Fruit fly (Drosophila melanogaster): Measurements from ENCODE around the gene CG11327.

CG11327 gene

DNA sequence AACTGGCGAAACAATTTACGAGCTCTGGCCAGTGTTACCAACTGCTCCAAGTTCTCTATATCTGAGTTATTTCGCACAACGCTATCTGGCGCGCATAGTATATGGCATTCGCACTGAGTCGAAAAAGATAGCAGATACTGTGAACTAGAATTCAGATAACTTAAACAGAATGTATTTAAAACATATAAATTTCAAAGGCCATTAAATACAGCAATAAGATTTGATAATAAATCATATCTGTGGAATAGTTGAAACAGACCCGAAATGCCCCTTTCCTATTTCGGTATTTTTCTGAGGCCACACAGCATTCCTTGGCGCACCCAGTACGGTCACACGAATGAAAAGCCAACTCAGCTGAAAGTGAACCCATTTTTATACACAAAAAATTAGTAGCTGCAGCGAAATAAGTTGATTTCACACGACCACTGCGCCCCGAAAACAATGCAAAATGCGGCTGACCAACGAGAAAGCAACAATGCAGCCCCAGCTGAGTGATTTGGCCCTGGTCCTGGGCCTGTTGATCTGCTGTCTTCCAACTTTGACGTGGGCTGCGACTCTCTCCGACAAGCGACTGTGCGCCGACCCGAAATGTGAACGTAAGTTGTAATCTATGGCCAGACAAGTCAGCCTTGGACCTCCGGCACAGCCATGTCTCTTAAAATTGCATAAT is 37.3 kb downstream of the CG11327 start, which contains the start of the genes CG31635 and Tango1 (continued):
- TF ChIP-seq wor (GFP tag; IDR thresholded peaks at IDR 0.05), result no peak
- TF ChIP-seq Sox102F (GFP tag; optimal IDR thresholded peaks at IDR 0.05), result no peak
- no peak for TF ChIP-seq az2 (GFP tag; optimal IDR thresholded peaks at IDR 0.05)
- no peak for TF ChIP-seq Mes4 (GFP tag; optimal IDR thresholded peaks at IDR 0.05)
- TF ChIP-seq MTF-1 (GFP tag; optimal IDR thresholded peaks at IDR 0.05; ENCODE audit: borderline replicate concordance), result no peak
- no peak for TF ChIP-seq bbx (GFP tag; IDR thresholded peaks at IDR 0.05; ENCODE audit: partially characterized antibody)
- TF ChIP-seq Kr (GFP tag; optimal IDR thresholded peaks at IDR 0.05), result no peak
- no peak for TF ChIP-seq Awh (GFP tag; IDR thresholded peaks at IDR 0.05)
- TF ChIP-seq btn (GFP tag; optimal IDR thresholded peaks at IDR 0.05), result no peak
- peak; percentile 95 for TF ChIP-seq ssp (GFP tag; IDR thresholded peaks at IDR 0.05)
- no peak for TF ChIP-seq sc (optimal IDR thresholded peaks at IDR 0.05)
- no peak for TF ChIP-seq sc (GFP tag; optimal IDR thresholded peaks at IDR 0.05)
- TF ChIP-seq Nf-YB (GFP tag; optimal IDR thresholded peaks at IDR 0.05), result no peak
- no peak for TF ChIP-seq CG32767 (GFP tag; IDR thresholded peaks at IDR 0.05)
- no peak for TF ChIP-seq CG1832 (GFP tag; optimal IDR thresholded peaks at IDR 0.05)
- no peak for TF ChIP-seq Bgb (GFP tag; IDR thresholded peaks at IDR 0.05; ENCODE audit: partially characterized antibody)
- no peak for TF ChIP-seq CG15011 (GFP tag; optimal IDR thresholded peaks at IDR 0.05)
- peak; percentile 30 for TF ChIP-seq Myb (GFP tag; optimal IDR thresholded peaks at IDR 0.05)
- TF ChIP-seq ham (GFP tag; IDR thresholded peaks at IDR 0.05), result no peak
- no peak for TF ChIP-seq CG10565 (GFP tag; optimal IDR thresholded peaks at IDR 0.05)
- no peak for TF ChIP-seq mirr (GFP tag; optimal IDR thresholded peaks at IDR 0.05)
- TF ChIP-seq br (optimal IDR thresholded peaks at IDR 0.05), result no peak
- no peak for TF ChIP-seq nerfin-2 (GFP tag; IDR thresholded peaks at IDR 0.05; ENCODE audit: partially characterized antibody)
- no peak for TF ChIP-seq CG1233 (GFP tag; optimal IDR thresholded peaks at IDR 0.05)
- TF ChIP-seq CG7987 (GFP tag; optimal IDR thresholded peaks at IDR 0.05), result no peak
- TF ChIP-seq Spps (tag; optimal IDR thresholded peaks at IDR 0.05), result no peak
- peak; percentile 35 to 37 for TF ChIP-seq Pdp1 (GFP tag; optimal IDR thresholded peaks at IDR 0.05)
- TF ChIP-seq sqz (GFP tag; optimal IDR thresholded peaks at IDR 0.05), result no peak
- no peak for TF ChIP-seq CG6175 (GFP tag; IDR thresholded peaks at IDR 0.05)
- TF ChIP-seq grau (tag; optimal IDR thresholded peaks at IDR 0.05), result no peak
- TF ChIP-seq bowl (GFP tag; IDR thresholded peaks at IDR 0.05), result no peak
- TF ChIP-seq chn (GFP tag; optimal IDR thresholded peaks at IDR 0.05), result no peak
- no peak for TF ChIP-seq CG10274 (GFP tag; optimal IDR thresholded peaks at IDR 0.05)
- no peak for TF ChIP-seq Optix (GFP tag; IDR thresholded peaks at IDR 0.05)
- no peak for TF ChIP-seq disco-r (GFP tag; optimal IDR thresholded peaks at IDR 0.05)
- no peak for TF ChIP-seq Hmx (GFP tag; optimal IDR thresholded peaks at IDR 0.05)
- no peak for TF ChIP-seq CG10321 (GFP tag; IDR thresholded peaks at IDR 0.05)
- TF ChIP-seq stc (GFP tag; IDR thresholded peaks at IDR 0.05), result no peak
- no peak for TF ChIP-seq CG2875 (GFP tag; optimal IDR thresholded peaks at IDR 0.05)
- TF ChIP-seq CG10543 (GFP tag; optimal IDR thresholded peaks at IDR 0.05), result peak; percentile 31
- peak; percentile 34 for TF ChIP-seq Fer1 (GFP tag; optimal IDR thresholded peaks at IDR 0.05)
- TF ChIP-seq dysf (GFP tag; IDR thresholded peaks at IDR 0.05), result 0 out of 3 replicates have a peak, but pooled peaks have one; percentile 22
- no peak for TF ChIP-seq p53 (GFP tag; optimal IDR thresholded peaks at IDR 0.05)
- no peak for TF ChIP-seq CG10654 (GFP tag; optimal IDR thresholded peaks at IDR 0.05)
- TF ChIP-seq CkIIα-i1 (GFP tag; IDR thresholded peaks at IDR 0.05), result no peak
- TF ChIP-seq CG18764 (GFP tag; optimal IDR thresholded peaks at IDR 0.05), result no peak
- TF ChIP-seq sug (tag; optimal IDR thresholded peaks at IDR 0.05), result peak; percentile 27
- TF ChIP-seq CG6791 (GFP tag; IDR thresholded peaks at IDR 0.05; ENCODE audit: partially characterized antibody), result no peak
- no peak for TF ChIP-seq Fer3 (tag; optimal IDR thresholded peaks at IDR 0.05)
- TF ChIP-seq Chrac-16 (GFP tag; optimal IDR thresholded peaks at IDR 0.05), result no peak
- no peak for TF ChIP-seq fd3F (GFP tag; optimal IDR thresholded peaks at IDR 0.05)

Measured in whole organism, embryonic.